Worm (Caenorhabditis elegans) whole organism, L3 larva: ENCODE results near the gene clpf-1.

Experiments used
- R02D3.7 ChIP-seq: fragments of 150-350 bp; optimal IDR thresholded peaks from 2 replicates; lab custom pipeline; 2014; ENCODE audit warnings: missing biosample characterization, missing genetic modification characterization
- ceh-28 ChIP-seq: fragments of 150-350 bp; optimal IDR thresholded peaks from 2 replicates; lab custom pipeline; 2014; ENCODE audit warnings: missing biosample characterization, missing genetic modification reagents, missing genetic modification characterization
- elt-2 ChIP-seq: sonication (generic microtip); optimal IDR thresholded peaks from 2 replicates; lab custom pipeline; 2016; ENCODE audit warnings: missing genetic modification reagents, mild to moderate bottlenecking, missing genetic modification characterization, missing compliant biosample characterization
- lin-15B ChIP-seq: fragments of 150-350 bp; optimal IDR thresholded peaks from 2 replicates; lab custom pipeline; 2014; ENCODE audit warnings: missing biosample characterization, missing genetic modification characterization
- mml-1 ChIP-seq: fragments of 150-350 bp; sonication (generic microtip); optimal IDR thresholded peaks from 3 replicates; lab custom pipeline; 2014; ENCODE audit warnings: missing biosample characterization, missing genetic modification characterization
- nhr-23 ChIP-seq: fragments of 150-350 bp; optimal IDR thresholded peaks from 2 replicates; lab custom pipeline; 2014; ENCODE audit warnings: missing biosample characterization, missing genetic modification reagents, missing genetic modification characterization
- nhr-237 ChIP-seq: fragments of 150-350 bp; optimal IDR thresholded peaks from 2 replicates; lab custom pipeline; 2014; ENCODE audit warnings: missing biosample characterization, missing genetic modification characterization
- nhr-76 ChIP-seq: fragments of 150-350 bp; sonication (generic microtip); optimal IDR thresholded peaks from 5 replicates; lab custom pipeline; 2014; ENCODE audit warnings: missing biosample characterization, missing genetic modification characterization
- nhr-77 ChIP-seq: fragments of 150-350 bp; optimal IDR thresholded peaks from 2 replicates; lab custom pipeline; 2014; ENCODE audit warnings: missing biosample characterization, missing genetic modification characterization
- skn-1 ChIP-seq: fragments of 150-350 bp; optimal IDR thresholded peaks from 2 replicates; lab custom pipeline; 2014; ENCODE audit warnings: missing biosample characterization, missing genetic modification characterization
- snpc-4 ChIP-seq: fragments of 150-350 bp; optimal IDR thresholded peaks from 2 replicates; lab custom pipeline; 2014; ENCODE audit warnings: missing biosample characterization, missing genetic modification characterization
- unc-39 ChIP-seq: sonication (generic microtip); optimal IDR thresholded peaks from 4 replicates; lab custom pipeline; 2017; ENCODE audit warnings: missing biosample characterization, missing genetic modification characterization
- zag-1 ChIP-seq: fragments of 150-350 bp; optimal IDR thresholded peaks from 2 replicates; lab custom pipeline; 2014; ENCODE audit warnings: missing biosample characterization, missing genetic modification characterization

DNA sequence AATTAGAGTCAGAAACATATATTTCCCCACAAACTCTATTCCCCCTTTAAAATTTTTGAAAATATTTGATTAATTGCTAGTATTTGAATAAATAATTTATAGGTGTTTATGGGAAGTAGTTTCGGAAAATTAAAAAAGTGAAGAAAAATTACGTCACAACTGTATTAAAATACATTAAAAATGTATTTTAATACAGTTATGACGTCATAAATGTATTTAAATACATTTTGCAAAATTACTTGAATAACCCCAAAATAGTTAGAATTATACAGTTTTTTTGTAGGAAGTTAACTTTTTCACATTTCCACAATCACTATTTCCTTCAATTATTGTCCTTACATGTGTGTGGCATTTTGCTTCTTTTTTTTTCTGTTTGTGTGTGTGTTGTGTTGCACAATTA is 15.9 kb downstream of the clpf-1 start:
- TF ChIP-seq R02D3.7 = no peak
- no peak for TF ChIP-seq lin-15B (tag; lab: Kevin White, UChicago)
- no peak for TF ChIP-seq snpc-4
- no peak for TF ChIP-seq mml-1 (tag; lab: Kevin White, UChicago)
- no peak for TF ChIP-seq zag-1
- no peak for TF ChIP-seq skn-1
- TF ChIP-seq elt-2 (tag; lab: Kevin White, UChicago) = no peak
- TF ChIP-seq nhr-77 (tag; lab: Kevin White, UChicago) = no peak
- no peak for TF ChIP-seq ceh-28 (tag; lab: Kevin White, UChicago)
- TF ChIP-seq unc-39 (tag; lab: Kevin White, UChicago) = no peak
- no peak for TF ChIP-seq nhr-237 (tag; lab: Kevin White, UChicago)
- TF ChIP-seq nhr-23 (tag; lab: Kevin White, UChicago) = no peak
- no peak for TF ChIP-seq nhr-76
